Fruit fly (Drosophila melanogaster) whole organism, embryonic: ENCODE results near the gene CG3071.
A peak's percentile ranks its signal among the peaks of the same experiment; 100 is the strongest.

Experiments used
- Awh ChIP-seq: fragments of 200-800 bp; sonication (Bioruptor generic); IDR thresholded peaks from 2 replicates; pipeline ENCODE4, ENCODE4 v1.3.6; 2022; ENCODE audit warnings: missing biosample characterization, missing genetic modification characterization
- CG11093 ChIP-seq: fragments of 200-800 bp; sonication (Bioruptor generic); IDR thresholded peaks from 3 replicates; pipeline ENCODE4 v1.3.6; 2022; ENCODE audit warnings: missing biosample characterization, missing genetic modification characterization
- CG12659 ChIP-seq: fragments of 200-800 bp; sonication (Bioruptor generic); optimal IDR thresholded peaks from 3 replicates; lab custom pipeline; 2017; ENCODE audit warnings: mild to moderate bottlenecking, missing biosample characterization, missing genetic modification reagents, missing genetic modification characterization
- CG14965 ChIP-seq: fragments of 200-800 bp; sonication (Bioruptor generic); optimal IDR thresholded peaks from 2 replicates; lab custom pipeline; 2016; ENCODE audit warnings: missing biosample characterization, missing genetic modification characterization, borderline replicate concordance
- CG1647 ChIP-seq: fragments of 200-800 bp; sonication (Bioruptor generic); optimal IDR thresholded peaks from 3 replicates; lab custom pipeline; 2016; ENCODE audit warnings: missing biosample characterization, missing genetic modification characterization
- CG16815 ChIP-seq: fragments of 200-800 bp; sonication (Bioruptor generic); optimal IDR thresholded peaks from 3 replicates; lab custom pipeline; 2017; ENCODE audit warnings: missing biosample characterization, mild to moderate bottlenecking, missing genetic modification characterization
- CG17328 ChIP-seq: fragments of 200-800 bp; sonication (Bioruptor generic); IDR thresholded peaks from 2 replicates; pipeline ENCODE4 v1.3.6; 2022; ENCODE audit warnings: missing biosample characterization, missing genetic modification characterization
- CG17802 ChIP-seq: fragments of 200-800 bp; sonication (Bioruptor generic); optimal IDR thresholded peaks from 2 replicates; lab custom pipeline; 2018; ENCODE audit warnings: missing biosample characterization, mild to moderate bottlenecking, missing genetic modification characterization, moderate library complexity
- CG2712 ChIP-seq: fragments of 200-800 bp; optimal IDR thresholded peaks from 3 replicates; lab custom pipeline; 2019; ENCODE audit warnings: missing biosample characterization, mild to moderate bottlenecking, missing genetic modification characterization, moderate library complexity
- CG31441 ChIP-seq: fragments of 200-800 bp; sonication (Bioruptor generic); IDR thresholded peaks from 2 replicates; pipeline ENCODE4 v1.3.6; 2022; ENCODE audit warnings: missing biosample characterization, missing genetic modification characterization
- CG34422 ChIP-seq: fragments of 200-800 bp; sonication (Bioruptor generic); IDR thresholded peaks from 3 replicates; pipeline ENCODE4 v1.3.6; 2022; ENCODE audit warnings: missing biosample characterization, missing genetic modification characterization
- CG3995 ChIP-seq: fragments of 200-800 bp; sonication (Bioruptor generic); optimal IDR thresholded peaks from 3 replicates; lab custom pipeline; 2016; ENCODE audit warnings: missing biosample characterization, missing genetic modification characterization
- CG4617 ChIP-seq: fragments of 200-800 bp; sonication (Bioruptor generic); optimal IDR thresholded peaks from 3 replicates; lab custom pipeline; 2016; ENCODE audit warnings: missing biosample characterization, missing genetic modification characterization, borderline replicate concordance
- CG6654 ChIP-seq: fragments of 200-800 bp; sonication (Bioruptor generic); optimal IDR thresholded peaks from 2 replicates; lab custom pipeline; 2017; ENCODE audit warnings: missing biosample characterization, mild to moderate bottlenecking, missing genetic modification characterization
- CG6813 ChIP-seq: fragments of 200-800 bp; sonication (Bioruptor generic); optimal IDR thresholded peaks from 2 replicates; lab custom pipeline; 2017; ENCODE audit warnings: missing biosample characterization, missing genetic modification characterization, mild to moderate bottlenecking, moderate library complexity, missing genetic modification reagents
- CG7963 ChIP-seq: fragments of 200-800 bp; sonication (Bioruptor generic); IDR thresholded peaks from 3 replicates; pipeline ENCODE4 v1.3.6; 2022; ENCODE audit warnings: missing biosample characterization, missing genetic modification characterization; ENCODE audit not compliant: partially characterized antibody
- Dref ChIP-seq: fragments of 200-800 bp; sonication (Bioruptor generic); IDR thresholded peaks from 2 replicates; pipeline ENCODE4 v1.3.6; 2022; ENCODE audit warnings: missing biosample characterization, missing genetic modification characterization
- H15 ChIP-seq: fragments of 200-800 bp; sonication (Bioruptor generic); IDR thresholded peaks from 3 replicates; pipeline ENCODE4 v1.3.6; 2022; ENCODE audit warnings: missing biosample characterization, missing genetic modification characterization
- HLH3B ChIP-seq: fragments of 200-800 bp; sonication (Bioruptor generic); IDR thresholded peaks from 2 replicates; pipeline ENCODE4 v1.3.6; 2022; ENCODE audit warnings: missing biosample characterization, missing genetic modification characterization
- HmgZ ChIP-seq: fragments of 200-800 bp; sonication (Bioruptor generic); optimal IDR thresholded peaks from 2 replicates; lab custom pipeline; 2018; ENCODE audit warnings: missing biosample characterization, mild to moderate bottlenecking, missing genetic modification characterization
- Jarid2 ChIP-seq: fragments of 200-800 bp; sonication (Bioruptor generic); optimal IDR thresholded peaks from 3 replicates; lab custom pipeline; 2017; ENCODE audit warnings: mild to moderate bottlenecking, missing biosample characterization, missing genetic modification reagents, missing genetic modification characterization
- NC2α ChIP-seq: fragments of 200-800 bp; sonication (Bioruptor generic); optimal IDR thresholded peaks from 2 replicates; lab custom pipeline; 2016; ENCODE audit warnings: missing biosample characterization, missing genetic modification characterization
- NFAT ChIP-seq: fragments of 200-800 bp; sonication (Bioruptor generic); IDR thresholded peaks from 2 replicates; pipeline ENCODE4 v1.3.6; 2022; ENCODE audit warnings: missing biosample characterization, missing genetic modification characterization
- Oaz ChIP-seq: fragments of 200-800 bp; sonication (Bioruptor generic); IDR thresholded peaks from 2 replicates; pipeline ENCODE4 v1.3.6; 2022; ENCODE audit warnings: missing biosample characterization, missing genetic modification characterization
- Ravus ChIP-seq: fragments of 200-800 bp; sonication (Bioruptor generic); IDR thresholded peaks from 2 replicates; pipeline ENCODE4 v1.3.6; 2022; ENCODE audit warnings: missing biosample characterization, missing genetic modification characterization
- Rfx ChIP-seq: fragments of 200-800 bp; sonication (Bioruptor generic); IDR thresholded peaks from 2 replicates; pipeline ENCODE4 v1.3.6; 2022; ENCODE audit warnings: missing biosample characterization, missing genetic modification characterization
- Ssrp ChIP-seq: fragments of 200-800 bp; sonication (Bioruptor generic); optimal IDR thresholded peaks from 2 replicates; lab custom pipeline; 2018; ENCODE audit warnings: missing biosample characterization, mild to moderate bottlenecking, missing genetic modification characterization, moderate library complexity
- Xbp1 ChIP-seq: fragments of 200-800 bp; sonication (Bioruptor generic); optimal IDR thresholded peaks from 3 replicates; lab custom pipeline; 2016; ENCODE audit warnings: missing biosample characterization, mild to moderate bottlenecking, missing genetic modification characterization
- Xrp1 ChIP-seq: fragments of 200-800 bp; sonication (Bioruptor generic); IDR thresholded peaks from 2 replicates; pipeline ENCODE4 v1.3.6; 2022; ENCODE audit warnings: missing biosample characterization, missing genetic modification characterization
- bab2 ChIP-seq: fragments of 200-800 bp; sonication (Bioruptor generic); optimal IDR thresholded peaks from 2 replicates; lab custom pipeline; 2016; ENCODE audit warnings: missing biosample characterization, missing genetic modification characterization
- bcd ChIP-seq: fragments of 200-800 bp; sonication (Bioruptor generic); optimal IDR thresholded peaks from 2 replicates; lab custom pipeline; 2017; ENCODE audit warnings: missing biosample characterization, mild to moderate bottlenecking, missing genetic modification characterization
- cas ChIP-seq: fragments of 200-800 bp; sonication (Bioruptor generic); IDR thresholded peaks from 2 replicates; pipeline ENCODE4 v1.3.6; 2022; ENCODE audit warnings: missing biosample characterization, missing genetic modification characterization
- chn ChIP-seq: fragments of 200-800 bp; sonication (Bioruptor generic); optimal IDR thresholded peaks from 2 replicates; lab custom pipeline; 2016; ENCODE audit warnings: missing biosample characterization, missing genetic modification characterization
- fd102C ChIP-seq: fragments of 200-800 bp; sonication (Bioruptor generic); optimal IDR thresholded peaks from 2 replicates; lab custom pipeline; 2018; ENCODE audit warnings: missing biosample characterization, mild to moderate bottlenecking, missing genetic modification characterization, moderate library complexity
- gt ChIP-seq: fragments of 200-800 bp; sonication (Bioruptor generic); IDR thresholded peaks from 2 replicates; pipeline ENCODE4 v1.3.6; 2022; ENCODE audit warnings: missing biosample characterization, missing genetic modification characterization
- ind ChIP-seq: fragments of 200-800 bp; sonication (Bioruptor generic); optimal IDR thresholded peaks from 3 replicates; lab custom pipeline; 2016; ENCODE audit warnings: missing biosample characterization, missing genetic modification characterization
- kni ChIP-seq: fragments of 200-800 bp; sonication (Bioruptor generic); optimal IDR thresholded peaks from 3 replicates; lab custom pipeline; 2017; ENCODE audit warnings: mild to moderate bottlenecking, missing biosample characterization, missing genetic modification reagents, missing genetic modification characterization
- nau ChIP-seq: fragments of 200-800 bp; sonication (Bioruptor generic); optimal IDR thresholded peaks from 3 replicates; lab custom pipeline; 2017; ENCODE audit warnings: missing biosample characterization, mild to moderate bottlenecking, missing genetic modification characterization, missing genetic modification reagents
- onecut ChIP-seq: fragments of 200-800 bp; sonication (Bioruptor generic); IDR thresholded peaks from 2 replicates; pipeline ENCODE4 v1.3.6; 2022; ENCODE audit warnings: missing biosample characterization, missing genetic modification characterization
- pfk ChIP-seq: fragments of 200-800 bp; sonication (Bioruptor generic); optimal IDR thresholded peaks from 2 replicates; lab custom pipeline; 2018; ENCODE audit warnings: missing biosample characterization, mild to moderate bottlenecking, missing genetic modification characterization, moderate library complexity
- sc ChIP-seq, 3 experiments: fragments of >200 bp in 2 of 3; fragments of 200-800 bp in 1 of 3; sonication (Bioruptor generic) in 1 of 3; optimal IDR thresholded peaks; 2 replicates in 2 of 3; 3 replicates in 1 of 3; lab custom pipeline; 2017; ENCODE audit warnings: mild to moderate bottlenecking in 1 of 3, missing biosample characterization in 1 of 3, missing genetic modification characterization in 1 of 3, missing genetic modification reagents in 1 of 3
- slbo ChIP-seq: fragments of 200-800 bp; sonication (Bioruptor generic); IDR thresholded peaks from 2 replicates; pipeline ENCODE4 v1.3.6; 2022; ENCODE audit warnings: missing biosample characterization, missing genetic modification characterization
- slou ChIP-seq: fragments of 200-800 bp; sonication (Bioruptor generic); optimal IDR thresholded peaks from 3 replicates; lab custom pipeline; 2016; ENCODE audit warnings: missing biosample characterization, missing genetic modification characterization
- sqz ChIP-seq: fragments of 200-800 bp; sonication (Bioruptor generic); optimal IDR thresholded peaks from 3 replicates; lab custom pipeline; 2018; ENCODE audit warnings: missing biosample characterization, mild to moderate bottlenecking, missing genetic modification characterization
- stwl ChIP-seq: fragments of 200-800 bp; sonication (Bioruptor generic); optimal IDR thresholded peaks from 3 replicates; lab custom pipeline; 2018; ENCODE audit warnings: missing biosample characterization, mild to moderate bottlenecking, missing genetic modification characterization, moderate library complexity
- tgo ChIP-seq: fragments of 200-800 bp; sonication (Bioruptor generic); IDR thresholded peaks from 3 replicates; pipeline ENCODE4 v1.3.6; 2022; ENCODE audit warnings: missing biosample characterization, missing genetic modification characterization
- tio ChIP-seq: fragments of 200-800 bp; sonication (Bioruptor generic); optimal IDR thresholded peaks from 2 replicates; lab custom pipeline; 2017; ENCODE audit warnings: missing biosample characterization, missing genetic modification characterization, inconsistent platforms
- tll ChIP-seq, 2 experiments: fragments of 200-800 bp in 1 of 2; fragments of >200 bp in 1 of 2; sonication (Bioruptor generic) in 1 of 2; optimal IDR thresholded peaks; 2 replicates each; lab custom pipeline; 2017 to 2019; ENCODE audit warnings: missing biosample characterization in 2 of 2, missing genetic modification characterization in 2 of 2, mild to moderate bottlenecking in 1 of 2, moderate library complexity in 1 of 2
- tna ChIP-seq: fragments of 200-800 bp; sonication (Bioruptor generic); IDR thresholded peaks from 2 replicates; pipeline ENCODE4 v1.3.6; 2022; ENCODE audit warnings: missing biosample characterization, missing genetic modification characterization; ENCODE audit not compliant: partially characterized antibody
- tx ChIP-seq: fragments of 200-800 bp; sonication (Bioruptor generic); optimal IDR thresholded peaks from 2 replicates; lab custom pipeline; 2016; ENCODE audit warnings: missing biosample characterization, missing genetic modification characterization
- unpg ChIP-seq: fragments of 200-800 bp; sonication (Bioruptor generic); optimal IDR thresholded peaks from 3 replicates; lab custom pipeline; 2018; ENCODE audit warnings: missing biosample characterization, mild to moderate bottlenecking, missing genetic modification characterization, moderate library complexity

The CG3071 gene

DNA sequence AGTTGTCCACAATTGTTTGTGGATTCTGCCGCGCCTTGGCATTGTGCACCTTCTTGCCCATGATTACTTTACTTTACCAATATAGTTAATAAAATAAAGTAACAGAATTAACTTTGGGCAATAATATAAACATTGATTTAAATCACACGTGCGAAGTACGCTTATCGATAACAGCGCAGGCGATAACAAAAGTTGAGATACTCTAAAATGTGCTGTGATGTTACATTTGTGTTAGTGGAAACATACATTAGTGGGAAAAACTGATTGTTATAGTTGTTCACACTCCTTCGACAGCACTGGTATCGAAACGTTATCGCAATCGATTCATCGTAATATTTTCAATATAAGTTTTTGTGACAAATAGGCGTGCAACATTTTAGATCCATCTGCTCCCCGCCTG is 20.8 kb upstream of the CG3071 start, which contains the start of gene kz (continued):
- TF ChIP-seq stwl (tag; lab: Kevin White, UChicago) = peak; percentile 88
- no peak for TF ChIP-seq ind (GFP tag; lab: Kevin White, UChicago)
- TF ChIP-seq cas (GFP tag; lab: Robert Waterston, UW) = no peak
- no peak for TF ChIP-seq tio (GFP tag; lab: Kevin White, UChicago)
- no peak for TF ChIP-seq tx (GFP tag; lab: Kevin White, UChicago)
- no peak for TF ChIP-seq Jarid2 (GFP tag; lab: Kevin White, UChicago)
- no peak for TF ChIP-seq bcd (GFP tag; lab: Kevin White, UChicago)
- no peak for TF ChIP-seq tll (GFP tag; optimal IDR thresholded peaks at IDR 0.05; lab: Kevin White, UChicago)
- 0 out of 3 replicates have a peak, but pooled peaks have one; percentile 17 for TF ChIP-seq CG34422 (GFP tag; lab: Robert Waterston, UW)
- TF ChIP-seq Xbp1 (GFP tag; lab: Kevin White, UChicago) = no peak
- TF ChIP-seq CG4617 (GFP tag; lab: Kevin White, UChicago) = peak; percentile 68
- no peak for TF ChIP-seq CG14965 (GFP tag; lab: Kevin White, UChicago)
- TF ChIP-seq CG11093 (GFP tag; lab: Robert Waterston, UW) = no peak
- TF ChIP-seq Dref (GFP tag; lab: Robert Waterston, UW) = peak; percentile 97
- TF ChIP-seq unpg (GFP tag; lab: Kevin White, UChicago) = no peak
- TF ChIP-seq slbo (GFP tag; lab: Robert Waterston, UW) = no peak
- TF ChIP-seq kni = no peak
- TF ChIP-seq CG12659 = peak; percentile 64
- no peak for TF ChIP-seq Awh
- TF ChIP-seq slou (GFP tag; lab: Kevin White, UChicago) = no peak
- no peak for TF ChIP-seq CG6813 (GFP tag; lab: Kevin White, UChicago)
- no peak for TF ChIP-seq tgo (GFP tag; lab: Robert Waterston, UW)
- TF ChIP-seq onecut (GFP tag; lab: Robert Waterston, UW) = no peak
- no peak for TF ChIP-seq CG1647 (GFP tag; lab: Kevin White, UChicago)
- TF ChIP-seq CG2712 (tag; lab: Kevin White, UChicago) = no peak
- no peak for TF ChIP-seq CG31441
- no peak for TF ChIP-seq Rfx
- TF ChIP-seq Ravus (GFP tag; lab: Robert Waterston, UW) = no peak
- peak; percentile 91 for TF ChIP-seq CG17802 (tag; lab: Kevin White, UChicago)
- TF ChIP-seq chn (GFP tag; lab: Kevin White, UChicago) = no peak
- no peak for TF ChIP-seq NFAT
- TF ChIP-seq pfk (GFP tag; lab: Kevin White, UChicago) = no peak
- no peak for TF ChIP-seq CG17328
- peak; percentile 99 for TF ChIP-seq tna
- no peak for TF ChIP-seq bab2 (GFP tag; lab: Kevin White, UChicago)
- no peak for TF ChIP-seq nau
- peak; percentile 58 for TF ChIP-seq CG3995 (GFP tag; lab: Kevin White, UChicago)
- no peak for TF ChIP-seq fd102C (GFP tag; lab: Kevin White, UChicago)
- no peak for TF ChIP-seq CG6654 (GFP tag; lab: Kevin White, UChicago)
- TF ChIP-seq Ssrp = no peak
- TF ChIP-seq Xrp1 (GFP tag; lab: Robert Waterston, UW) = no peak
- no peak for TF ChIP-seq gt (GFP tag; lab: Robert Waterston, UW)
- TF ChIP-seq HLH3B (GFP tag; lab: Robert Waterston, UW) = no peak
- no peak for TF ChIP-seq Oaz (GFP tag; lab: Robert Waterston, UW)
- TF ChIP-seq HmgZ (tag; lab: Kevin White, UChicago) = peak; percentile 55
- no peak for TF ChIP-seq CG16815 (GFP tag; lab: Kevin White, UChicago)
- no peak for TF ChIP-seq NC2α (GFP tag; lab: Kevin White, UChicago)
- TF ChIP-seq CG7963 (GFP tag; lab: Robert Waterston, UW) = peak; percentile 98
- TF ChIP-seq H15 (GFP tag; lab: Robert Waterston, UW) = no peak
- no peak for TF ChIP-seq sc (optimal IDR thresholded peaks at IDR 0.05; lab: Kevin White, UChicago)
- TF ChIP-seq sc (GFP tag; optimal IDR thresholded peaks at IDR 0.05; lab: Kevin White, UChicago) = no peak
- TF ChIP-seq sqz (GFP tag; lab: Kevin White, UChicago) = no peak
